Fruit fly (Drosophila melanogaster) whole organism, pupa: ENCODE measurements around the gene cpo.

Source experiments
- CG10348 ChIP-seq: fragments of 200-800 bp; sonication (Bioruptor generic); IDR thresholded peaks from 2 replicates; pipeline ENCODE4 v1.3.6; 2022; ENCODE audit warnings: missing biosample characterization, missing genetic modification characterization
- CG12605 ChIP-seq: fragments of 200-800 bp; sonication (Bioruptor generic); IDR thresholded peaks from 2 replicates; pipeline ENCODE4 v1.3.6; 2022; ENCODE audit warnings: missing biosample characterization, missing genetic modification characterization
- CG13204 ChIP-seq: fragments of 200-800 bp; sonication (Bioruptor generic); optimal IDR thresholded peaks from 2 replicates; lab custom pipeline; 2018; ENCODE audit warnings: missing biosample characterization, mild to moderate bottlenecking, missing genetic modification characterization, moderate library complexity
- CG14655 ChIP-seq: fragments of 200-800 bp; sonication (Bioruptor generic); optimal IDR thresholded peaks from 3 replicates; lab custom pipeline; 2017; ENCODE audit warnings: mild to moderate bottlenecking, missing biosample characterization, missing genetic modification reagents, missing genetic modification characterization
- CG15710 ChIP-seq: fragments of 200-800 bp; sonication (Bioruptor generic); optimal IDR thresholded peaks from 2 replicates; lab custom pipeline; 2018; ENCODE audit warnings: missing biosample characterization, mild to moderate bottlenecking, missing genetic modification characterization, moderate library complexity
- CG17806 ChIP-seq: fragments of 200-800 bp; sonication (Bioruptor generic); optimal IDR thresholded peaks from 2 replicates; lab custom pipeline; 2018; ENCODE audit warnings: missing biosample characterization, mild to moderate bottlenecking, missing genetic modification characterization, moderate library complexity
- CG32121 ChIP-seq: fragments of 200-800 bp; sonication (Bioruptor generic); IDR thresholded peaks from 2 replicates; pipeline ENCODE4 v1.3.6; 2022; ENCODE audit warnings: missing biosample characterization, missing genetic modification characterization
- CG34367 ChIP-seq: fragments of 200-800 bp; sonication (Bioruptor generic); optimal IDR thresholded peaks from 2 replicates; lab custom pipeline; 2018; ENCODE audit warnings: missing biosample characterization, mild to moderate bottlenecking, missing genetic modification characterization
- CG4496 ChIP-seq: fragments of 200-800 bp; sonication (Bioruptor generic); IDR thresholded peaks from 3 replicates; pipeline ENCODE4 v1.3.6; 2022; ENCODE audit warnings: missing biosample characterization, missing genetic modification characterization
- CG8159 ChIP-seq: fragments of 200-800 bp; sonication (Bioruptor generic); optimal IDR thresholded peaks from 3 replicates; lab custom pipeline; 2018; ENCODE audit warnings: missing biosample characterization, mild to moderate bottlenecking, missing genetic modification characterization, moderate library complexity
- CG8301 ChIP-seq: fragments of 200-800 bp; sonication (Bioruptor generic); optimal IDR thresholded peaks from 2 replicates; lab custom pipeline; 2018; ENCODE audit warnings: missing biosample characterization, mild to moderate bottlenecking, missing genetic modification characterization
- CG9948 ChIP-seq: fragments of 200-800 bp; sonication (Bioruptor generic); optimal IDR thresholded peaks from 2 replicates; lab custom pipeline; 2018; ENCODE audit warnings: missing biosample characterization, mild to moderate bottlenecking, missing genetic modification characterization, moderate library complexity
- D1 ChIP-seq: fragments of 200-800 bp; sonication (Bioruptor generic); optimal IDR thresholded peaks from 2 replicates; lab custom pipeline; 2018; ENCODE audit warnings: missing biosample characterization, mild to moderate bottlenecking, missing genetic modification characterization, moderate library complexity
- EcR ChIP-seq: fragments of 200-800 bp; sonication (Bioruptor generic); optimal IDR thresholded peaks from 3 replicates; lab custom pipeline; 2019; ENCODE audit warnings: missing biosample characterization, missing genetic modification characterization, mild to moderate bottlenecking, moderate library complexity, missing genetic modification reagents
- Ets98B ChIP-seq: fragments of 200-800 bp; sonication (Bioruptor generic); IDR thresholded peaks from 2 replicates; pipeline ENCODE4 v1.3.6; 2022; ENCODE audit warnings: missing biosample characterization, missing genetic modification characterization
- Pif1A ChIP-seq: fragments of 200-800 bp; sonication (Bioruptor generic); optimal IDR thresholded peaks from 3 replicates; lab custom pipeline; 2016; ENCODE audit warnings: missing biosample characterization, missing genetic modification characterization
- Pif1B ChIP-seq: fragments of 200-800 bp; sonication (Bioruptor generic); optimal IDR thresholded peaks from 3 replicates; lab custom pipeline; 2016; ENCODE audit warnings: missing biosample characterization, missing genetic modification characterization
- Snoo ChIP-seq: fragments of 200-800 bp; sonication (Bioruptor generic); optimal IDR thresholded peaks from 3 replicates; lab custom pipeline; 2017; ENCODE audit warnings: missing biosample characterization, mild to moderate bottlenecking, missing genetic modification characterization, inconsistent platforms
- fd96Ca ChIP-seq: fragments of 200-800 bp; sonication (Bioruptor generic); IDR thresholded peaks from 3 replicates; pipeline ENCODE4 v1.3.6; 2022; ENCODE audit warnings: missing biosample characterization, missing genetic modification characterization
- gl ChIP-seq: fragments of 200-800 bp; sonication (Bioruptor generic); optimal IDR thresholded peaks from 2 replicates; lab custom pipeline; 2018; ENCODE audit warnings: missing biosample characterization, mild to moderate bottlenecking, missing genetic modification characterization
- rn ChIP-seq: fragments of 200-800 bp; sonication (Bioruptor generic); IDR thresholded peaks from 2 replicates; pipeline ENCODE4 v1.3.6; 2022; ENCODE audit warnings: missing biosample characterization, missing genetic modification characterization

The cpo gene

dm6 chr3R:18021261-18021679 is 101.6 kb downstream of the cpo start, which contains the start of gene CG7785:
Gene CG7785, plus strand, starts transcription at chr3R:18021600.
- no peak for TF ChIP-seq CG14655
- TF ChIP-seq CG10348 (GFP tag; lab: Robert Waterston, UW): no peak
- no peak for TF ChIP-seq CG9948 (tag; lab: Kevin White, UChicago)
- no peak for TF ChIP-seq Pif1B (GFP tag; lab: Kevin White, UChicago)
- TF ChIP-seq EcR (GFP tag; lab: Kevin White, UChicago): no peak
- peak; percentile 20 for TF ChIP-seq CG8159
- peak; percentile 48 for TF ChIP-seq Snoo (tag; lab: Kevin White, UChicago)
- peak; percentile 18 for TF ChIP-seq Pif1A (GFP tag; lab: Kevin White, UChicago)
- no peak for TF ChIP-seq CG4496 (GFP tag; lab: Robert Waterston, UW)
- peak; percentile 40 for TF ChIP-seq CG34367 (tag; lab: Kevin White, UChicago)
- peak; percentile 41 for TF ChIP-seq D1 (tag; lab: Kevin White, UChicago)
- TF ChIP-seq CG13204 (GFP tag; lab: Kevin White, UChicago): no peak
- TF ChIP-seq CG8301 (tag; lab: Kevin White, UChicago): no peak
- TF ChIP-seq Ets98B: no peak
- no peak for TF ChIP-seq CG12605 (GFP tag; lab: Robert Waterston, UW)
- TF ChIP-seq fd96Ca (GFP tag; lab: Robert Waterston, UW): no peak
- peak; percentile 36 for TF ChIP-seq CG15710 (tag; lab: Kevin White, UChicago)
- no peak for TF ChIP-seq rn (GFP tag; lab: Robert Waterston, UW)
- TF ChIP-seq CG32121: no peak
- TF ChIP-seq CG17806: no peak
- no peak for TF ChIP-seq gl
- TF ChIP-seq, all 21 proteins: peak for 6

dm6 chr3R:18023407-18023806 is 103.8 kb downstream of the cpo start, which contains the start of gene CG7794:
Gene CG7794, plus strand, starts transcription at chr3R:18023707.
- TF ChIP-seq CG13204 (GFP tag; lab: Kevin White, UChicago) (no peak), CG17806 (no peak), CG8301 (tag; lab: Kevin White, UChicago) (no peak), CG4496 (GFP tag; lab: Robert Waterston, UW) (no peak), D1 (tag; lab: Kevin White, UChicago) (no peak), Ets98B (no peak), EcR (GFP tag; lab: Kevin White, UChicago) (no peak), CG12605 (GFP tag; lab: Robert Waterston, UW) (no peak), CG34367 (tag; lab: Kevin White, UChicago) (no peak), gl (no peak), CG10348 (GFP tag; lab: Robert Waterston, UW) (no peak)

dm6 chr3R:18026536-18026935 is 106.9 kb downstream of the cpo start:
- TF ChIP-seq CG17806 (peak; percentile 19), CG9948 (tag; lab: Kevin White, UChicago) (peak; percentile 24), CG14655 (peak; percentile 21), gl (no peak), CG8301 (tag; lab: Kevin White, UChicago) (no peak), CG13204 (GFP tag; lab: Kevin White, UChicago) (no peak), fd96Ca (GFP tag; lab: Robert Waterston, UW) (0 out of 3 replicates have a peak, but pooled peaks have one; percentile 14), CG8159 (peak; percentile 37)

- TF ChIP-seq CG12605 (GFP tag; lab: Robert Waterston, UW): no peak
- TF ChIP-seq gl: no peak
- TF ChIP-seq CG8301 (tag; lab: Kevin White, UChicago): peak; percentile 4
- TF ChIP-seq CG8159: peak; percentile 56
- TF ChIP-seq D1 (tag; lab: Kevin White, UChicago): peak; percentile 24
- no peak for TF ChIP-seq CG10348 (GFP tag; lab: Robert Waterston, UW)
- peak; percentile 17 for TF ChIP-seq CG34367 (tag; lab: Kevin White, UChicago)
- peak; percentile 36 for TF ChIP-seq CG15710 (tag; lab: Kevin White, UChicago)
- TF ChIP-seq CG9948 (tag; lab: Kevin White, UChicago): peak; percentile 59
- TF ChIP-seq CG17806: peak; percentile 49
- no peak for TF ChIP-seq Pif1B (GFP tag; lab: Kevin White, UChicago)
- TF ChIP-seq CG14655: peak; percentile 59
- TF ChIP-seq Snoo (tag; lab: Kevin White, UChicago): no peak
- TF ChIP-seq, all 21 proteins: peak for 8
Measured at dm6 chr3R:18027307-18027706, 107.7 kb downstream of the cpo start.

- TF ChIP-seq CG9948 (tag; lab: Kevin White, UChicago): no peak
- TF ChIP-seq, all 21 proteins: peak for 0
Measured at dm6 chr3R:18027789-18028188, 108.2 kb downstream of the cpo start.

dm6 chr3R:18029105-18029504 is 109.5 kb downstream of the cpo start:
- TF ChIP-seq CG8159 (no peak), CG4496 (GFP tag; lab: Robert Waterston, UW) (0 out of 3 replicates have a peak, but pooled peaks have one; percentile 29)
- TF ChIP-seq, all 21 proteins: peak for 1

- no peak for TF ChIP-seq EcR (GFP tag; lab: Kevin White, UChicago)
- TF ChIP-seq rn (GFP tag; lab: Robert Waterston, UW): no peak
- no peak for TF ChIP-seq gl
- TF ChIP-seq CG15710 (tag; lab: Kevin White, UChicago): no peak
- no peak for TF ChIP-seq CG12605 (GFP tag; lab: Robert Waterston, UW)
- no peak for TF ChIP-seq CG13204 (GFP tag; lab: Kevin White, UChicago)
- no peak for TF ChIP-seq D1 (tag; lab: Kevin White, UChicago)
- no peak for TF ChIP-seq CG32121
- TF ChIP-seq CG8159: no peak
- no peak for TF ChIP-seq Snoo (tag; lab: Kevin White, UChicago)
- no peak for TF ChIP-seq CG17806
- TF ChIP-seq Pif1A (GFP tag; lab: Kevin White, UChicago): no peak
- TF ChIP-seq Ets98B: no peak
- no peak for TF ChIP-seq CG8301 (tag; lab: Kevin White, UChicago)
- no peak for TF ChIP-seq CG34367 (tag; lab: Kevin White, UChicago)
- no peak for TF ChIP-seq CG14655
- no peak for TF ChIP-seq CG4496 (GFP tag; lab: Robert Waterston, UW)
Measured at dm6 chr3R:18043579-18043978, 123.9 kb downstream of the cpo start.
